Fruit fly (Drosophila melanogaster): Measurements from ENCODE around the gene CG32486.

The CG32486 gene

DNA sequence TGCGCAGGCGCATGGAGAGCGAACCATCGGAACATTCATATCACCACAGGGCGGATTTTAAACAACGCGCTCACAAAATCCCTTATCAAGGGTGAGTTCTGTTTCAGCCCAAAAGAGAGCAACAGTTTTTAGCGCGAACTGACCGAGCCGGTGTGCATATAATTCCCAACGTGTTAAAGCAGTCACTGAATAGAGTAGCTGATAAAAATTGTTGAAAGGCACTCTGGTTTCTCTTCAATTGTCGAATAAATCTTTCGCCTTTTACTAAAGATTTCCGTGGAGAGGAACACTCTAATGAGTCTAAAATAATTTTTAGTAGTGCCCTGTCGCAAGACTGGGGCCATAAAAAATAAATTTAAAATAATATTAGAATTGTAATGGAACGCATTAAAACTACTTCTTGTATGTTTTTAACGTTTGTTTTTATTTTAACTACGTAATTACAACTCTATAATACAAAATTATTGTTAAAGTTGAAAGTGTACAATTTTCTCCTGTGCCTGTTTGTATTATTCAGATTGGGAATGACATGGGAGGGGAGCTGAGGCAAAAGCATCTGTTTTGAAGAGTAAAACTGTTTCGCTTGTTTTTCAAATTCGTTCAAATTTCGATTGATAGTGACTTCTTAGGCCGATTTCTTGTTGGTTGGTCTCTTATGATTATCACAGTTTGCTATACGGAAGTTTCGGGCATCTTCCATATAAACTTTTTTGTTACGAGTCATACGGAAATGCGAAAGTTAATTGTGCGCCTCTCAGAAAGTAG, 20.1 kb upstream of the CG32486 start (continued):
- TF ChIP-seq Sox102F (GFP tag; optimal IDR thresholded peaks at IDR 0.05) (no peak), inv (GFP tag; IDR thresholded peaks at IDR 0.05; ENCODE audit: partially characterized antibody) (no peak), sim (GFP tag; IDR thresholded peaks at IDR 0.05) (no peak), hbn (GFP tag; IDR thresholded peaks at IDR 0.05; ENCODE audit: partially characterized antibody) (no peak), CG6683 (GFP tag; optimal IDR thresholded peaks at IDR 0.05) (no peak), CG11398 (GFP tag; optimal IDR thresholded peaks at IDR 0.05) (peak; percentile 24), CG4404 (GFP tag; IDR thresholded peaks at IDR 0.05) (no peak), her (GFP tag; optimal IDR thresholded peaks at IDR 0.05) (peak; percentile 57), CG7839 (tag; optimal IDR thresholded peaks at IDR 0.05) (peak; percentile 58), zfh1 (GFP tag; IDR thresholded peaks at IDR 0.05) (peak; percentile 70; the same call in 2 of the 3 replicates), CG6813 (GFP tag; optimal IDR thresholded peaks at IDR 0.05) (no peak), tx (GFP tag; optimal IDR thresholded peaks at IDR 0.05) (peak; percentile 21), vnd (GFP tag; IDR thresholded peaks at IDR 0.05; ENCODE audit: partially characterized antibody) (no peak), CG8290 (GFP tag; optimal IDR thresholded peaks at IDR 0.05) (no peak), CG8290 (tag; optimal IDR thresholded peaks at IDR 0.05) (peak in 1 of 2 experiments; percentile 74), Trl (optimal IDR thresholded peaks at IDR 0.05) (peak in 1 of 2 experiments; percentile 27), Trl (GFP tag; optimal IDR thresholded peaks at IDR 0.05) (peak; percentile 42), CG10147 (GFP tag; optimal IDR thresholded peaks at IDR 0.05) (no peak), sqz (GFP tag; optimal IDR thresholded peaks at IDR 0.05) (peak; percentile 62), CG14441 (GFP tag; IDR thresholded peaks at IDR 0.05) (no peak), CG15479 (GFP tag; optimal IDR thresholded peaks at IDR 0.05) (no peak), Ptx1 (GFP tag; IDR thresholded peaks at IDR 0.05) (peak; percentile 27; the same call in 1 of the 2 replicates), E2f1 (GFP tag; IDR thresholded peaks at IDR 0.05) (peak; percentile 40; the same call in 1 of the 2 replicates), sima (GFP tag; optimal IDR thresholded peaks at IDR 0.05) (no peak), CHES-1-like (GFP tag; optimal IDR thresholded peaks at IDR 0.05) (peak; percentile 24), ERR (GFP tag; optimal IDR thresholded peaks at IDR 0.05) (peak; percentile 30), Asciz (GFP tag; optimal IDR thresholded peaks at IDR 0.05) (peak; percentile 40), gcm (GFP tag; optimal IDR thresholded peaks at IDR 0.05) (no peak), B-H2 (GFP tag; optimal IDR thresholded peaks at IDR 0.05) (peak; percentile 45), Lpt (GFP tag; optimal IDR thresholded peaks at IDR 0.05) (no peak), sob (GFP tag; IDR thresholded peaks at IDR 0.05) (peak; percentile 77), CG4730 (GFP tag; IDR thresholded peaks at IDR 0.05) (peak; percentile 14; the same call in 1 of the 2 replicates), az2 (GFP tag; optimal IDR thresholded peaks at IDR 0.05) (no peak), Six4 (GFP tag; optimal IDR thresholded peaks at IDR 0.05) (no peak), CG10321 (GFP tag; IDR thresholded peaks at IDR 0.05) (no peak), CG12744 (GFP tag; optimal IDR thresholded peaks at IDR 0.05) (no peak), hb (GFP tag; IDR thresholded peaks at IDR 0.05; ENCODE audit: partially characterized antibody) (no peak), Awh (GFP tag; IDR thresholded peaks at IDR 0.05) (0 out of 2 replicates have a peak, but pooled peaks have one; percentile 33), CG9215 (GFP tag; IDR thresholded peaks at IDR 0.05) (no peak), CG34376 (GFP tag; optimal IDR thresholded peaks at IDR 0.05) (peak; percentile 30), MTF-1 (GFP tag; optimal IDR thresholded peaks at IDR 0.05; ENCODE audit: borderline replicate concordance) (peak; percentile 28), CG34422 (GFP tag; IDR thresholded peaks at IDR 0.05) (peak; percentile 68; the same call in 1 of the 3 replicates), kah (GFP tag; optimal IDR thresholded peaks at IDR 0.05) (no peak), D19A (tag; optimal IDR thresholded peaks at IDR 0.05) (peak; percentile 81), en (GFP tag; optimal IDR thresholded peaks at IDR 0.05) (no peak), pnt (GFP tag; optimal IDR thresholded peaks at IDR 0.05) (no peak), CG18011 (GFP tag; optimal IDR thresholded peaks at IDR 0.05) (no peak), YL-1 (GFP tag; optimal IDR thresholded peaks at IDR 0.05) (no peak), PHDP (tag; optimal IDR thresholded peaks at IDR 0.05) (peak; percentile 34), CG10462 (GFP tag; optimal IDR thresholded peaks at IDR 0.05) (no peak)

Data from whole organism, embryonic.